Worm (Caenorhabditis elegans) whole organism, young adult: Measurements from ENCODE around the gene nhr-147.

Experiments used
- C06A6.2 ChIP-seq: fragments of 200-800 bp; sonication (Bioruptor generic); conservative IDR thresholded peaks from 2 replicates; pipeline ENCODE4 v1.3.6; 2022; ENCODE audit warnings: missing genetic modification characterization, missing compliant biosample characterization
- F22D6.2 ChIP-seq: sonication (generic microtip); optimal IDR thresholded peaks from 2 replicates; lab custom pipeline; 2016; ENCODE audit warnings: mild to moderate bottlenecking, missing genetic modification characterization, missing compliant biosample characterization
- F57C9.4 ChIP-seq: sonication (generic microtip); optimal IDR thresholded peaks from 2 replicates; lab custom pipeline; 2017; ENCODE audit warnings: mild to moderate bottlenecking, missing genetic modification characterization, missing compliant biosample characterization
- ama-1 ChIP-seq, 3 experiments: fragments of 150-350 bp in 1 of 3; sonication (generic microtip) in 2 of 3; optimal IDR thresholded peaks; 2 replicates each; lab custom pipeline; 2014 to 2018; ENCODE audit warnings: missing biosample characterization in 2 of 3, missing genetic modification characterization in 2 of 3, missing genetic modification reagents in 2 of 3
- ceh-100 ChIP-seq: fragments of 200-800 bp; sonication (Bioruptor generic); IDR thresholded peaks from 2 replicates; pipeline ENCODE4 v1.3.6; 2022; ENCODE audit warnings: missing genetic modification reagents, missing genetic modification characterization, missing compliant biosample characterization
- lin-54 ChIP-seq: fragments of 200-800 bp; sonication (Bioruptor generic); optimal IDR thresholded peaks from 2 replicates; lab custom pipeline; 2018; ENCODE audit warnings: mild to moderate bottlenecking, missing genetic modification characterization, missing compliant biosample characterization
- lsy-27 ChIP-seq: sonication (generic microtip); optimal IDR thresholded peaks from 2 replicates; lab custom pipeline; 2017; ENCODE audit warnings: missing genetic modification characterization, mild to moderate bottlenecking, missing compliant biosample characterization, antibody characterized with exemption, missing genotype, borderline replicate concordance; ENCODE audit not compliant: insufficient read depth
- nfya-1 ChIP-seq: sonication (generic microtip); optimal IDR thresholded peaks from 2 replicates; lab custom pipeline; 2017; ENCODE audit warnings: antibody characterized with exemption, missing compliant biosample characterization, missing genetic modification characterization, borderline replicate concordance; ENCODE audit not compliant: insufficient read depth
- nhr-120 ChIP-seq: fragments of 200-800 bp; sonication (Bioruptor generic); IDR thresholded peaks from 2 replicates; pipeline ENCODE4 v1.3.6; 2022; ENCODE audit warnings: missing genetic modification characterization, missing compliant biosample characterization
- nhr-90 ChIP-seq: sonication (generic microtip); optimal IDR thresholded peaks from 2 replicates; lab custom pipeline; 2016; ENCODE audit warnings: missing genotype, mild to moderate bottlenecking, missing genetic modification characterization, missing compliant biosample characterization
- pha-4 ChIP-seq: fragments of 150-350 bp; sonication (generic microtip); optimal IDR thresholded peaks from 2 replicates; lab custom pipeline; 2014; ENCODE audit warnings: missing biosample characterization, missing genetic modification reagents, missing genetic modification characterization
- unc-130 ChIP-seq: sonication (generic microtip); optimal IDR thresholded peaks from 2 replicates; lab custom pipeline; 2016; ENCODE audit warnings: missing genetic modification reagents, missing genetic modification characterization, missing compliant biosample characterization
- ztf-25 ChIP-seq: fragments of 200-800 bp; sonication (Bioruptor generic); IDR thresholded peaks from 2 replicates; pipeline ENCODE4 v1.3.6; 2022; ENCODE audit warnings: missing genetic modification reagents, missing genetic modification characterization, missing compliant biosample characterization

ce11 chrV:7374090-7374489 lies 28.5 kb downstream of the nhr-147 start, which contains the start of gene srx-56:
- TF ChIP-seq lsy-27 (tag; lab: Kevin White, UChicago), result no peak
- no peak for TF ChIP-seq ama-1 (optimal IDR thresholded peaks at IDR 0.05; lab: Kevin White, UChicago)
- no peak for TF ChIP-seq ama-1 (GFP tag; optimal IDR thresholded peaks at IDR 0.05; lab: Kevin White, UChicago)
- no peak for TF ChIP-seq nhr-90 (tag; lab: Kevin White, UChicago)
- TF ChIP-seq lin-54 (GFP tag; lab: Kevin White, UChicago), result no peak
- TF ChIP-seq nhr-120 (GFP tag; lab: Robert Waterston, UW), result no peak
- no peak for TF ChIP-seq ceh-100 (GFP tag; lab: Robert Waterston, UW)
- TF ChIP-seq ztf-25, result no peak
- TF ChIP-seq F22D6.2, result no peak
- TF ChIP-seq unc-130 (GFP tag; lab: Kevin White, UChicago), result no peak
- TF ChIP-seq C06A6.2 (GFP tag; lab: Robert Waterston, UW), result no peak
- TF ChIP-seq pha-4 (tag; lab: Kevin White, UChicago), result no peak
- TF ChIP-seq nfya-1 (tag; lab: Kevin White, UChicago), result no peak
- TF ChIP-seq F57C9.4 (tag; lab: Kevin White, UChicago), result no peak
